Worm (Caenorhabditis elegans) whole organism, L3 larva: Measurements from ENCODE around the gene ZK354.9.
"Not testable (repeated sequence)": the region's sequence is repeated elsewhere in the genome, so short reads cannot be mapped to it uniquely, and the experiment has no call there.

Source experiments
- mdl-1 ChIP-seq: fragments of 150-350 bp; optimal IDR thresholded peaks from 2 replicates; lab custom pipeline; 2014; ENCODE audit warnings: missing biosample characterization, missing genetic modification characterization
- ztf-11 ChIP-seq: fragments of 150-350 bp; optimal IDR thresholded peaks from 2 replicates; lab custom pipeline; 2014; ENCODE audit warnings: missing biosample characterization, missing genetic modification characterization

- TF ChIP-seq ztf-11 (tag; lab: Kevin White, UChicago); mdl-1: not testable (repeated sequence)
Observed at ce11 chrIV:5316223-5316622, 8.3 kb upstream of the ZK354.9 start, which contains the start of gene msp-65.
